Fruit fly (Drosophila melanogaster) whole organism, embryonic: Measurements from ENCODE around the gene CG4115.

Experiments
- B-H2 ChIP-seq: fragments of 200-800 bp; sonication (Bioruptor generic); optimal IDR thresholded peaks from 2 replicates; lab custom pipeline; 2018; ENCODE audit warnings: missing biosample characterization, mild to moderate bottlenecking, missing genetic modification characterization
- BtbVII ChIP-seq: fragments of 200-800 bp; sonication (Bioruptor generic); optimal IDR thresholded peaks from 3 replicates; lab custom pipeline; 2017; ENCODE audit warnings: missing biosample characterization, mild to moderate bottlenecking, missing genetic modification characterization
- CG1024 ChIP-seq: fragments of 200-800 bp; sonication (Bioruptor generic); IDR thresholded peaks from 2 replicates; pipeline ENCODE4 v1.3.6; 2022; ENCODE audit warnings: missing biosample characterization, missing genetic modification characterization
- CG10274 ChIP-seq: fragments of 200-800 bp; sonication (Bioruptor generic); optimal IDR thresholded peaks from 3 replicates; lab custom pipeline; 2017; ENCODE audit warnings: missing biosample characterization, mild to moderate bottlenecking, missing genetic modification characterization
- CG10431 ChIP-seq: fragments of 200-800 bp; sonication (Bioruptor generic); optimal IDR thresholded peaks from 3 replicates; lab custom pipeline; 2018; ENCODE audit warnings: missing biosample characterization, mild to moderate bottlenecking, missing genetic modification characterization
- CG10979 ChIP-seq: fragments of 200-800 bp; sonication (Bioruptor generic); optimal IDR thresholded peaks from 2 replicates; lab custom pipeline; 2018; ENCODE audit warnings: missing biosample characterization, mild to moderate bottlenecking, missing genetic modification characterization, moderate library complexity
- CG12071 ChIP-seq: fragments of 200-800 bp; sonication (Bioruptor generic); optimal IDR thresholded peaks from 3 replicates; lab custom pipeline; 2018; ENCODE audit warnings: missing biosample characterization, mild to moderate bottlenecking, missing genetic modification characterization
- CG12299 ChIP-seq: fragments of 200-800 bp; sonication (Bioruptor generic); optimal IDR thresholded peaks from 2 replicates; lab custom pipeline; 2018; ENCODE audit warnings: missing biosample characterization, mild to moderate bottlenecking, missing genetic modification characterization
- CG13123 ChIP-seq: fragments of 200-800 bp; sonication (Bioruptor generic); optimal IDR thresholded peaks from 2 replicates; lab custom pipeline; 2016; ENCODE audit warnings: missing biosample characterization, missing genetic modification characterization
- CG14860 ChIP-seq: fragments of 200-800 bp; sonication (Bioruptor generic); IDR thresholded peaks from 3 replicates; pipeline ENCODE4 v1.3.6; 2022; ENCODE audit warnings: missing biosample characterization, missing genetic modification characterization; ENCODE audit not compliant: partially characterized antibody
- CG15269 ChIP-seq: fragments of 200-800 bp; sonication (Bioruptor generic); optimal IDR thresholded peaks from 2 replicates; lab custom pipeline; 2018; ENCODE audit warnings: missing biosample characterization, mild to moderate bottlenecking, missing genetic modification characterization, moderate library complexity
- CG18599 ChIP-seq: fragments of 200-800 bp; sonication (Bioruptor generic); optimal IDR thresholded peaks from 3 replicates; lab custom pipeline; 2017; ENCODE audit warnings: missing biosample characterization, missing genetic modification characterization, mild to moderate bottlenecking, moderate library complexity, missing genetic modification reagents
- CG34422 ChIP-seq: fragments of 200-800 bp; sonication (Bioruptor generic); IDR thresholded peaks from 3 replicates; pipeline ENCODE4 v1.3.6; 2022; ENCODE audit warnings: missing biosample characterization, missing genetic modification characterization
- CG3838 ChIP-seq: fragments of 200-800 bp; sonication (Bioruptor generic); optimal IDR thresholded peaks from 3 replicates; lab custom pipeline; 2016; ENCODE audit warnings: missing biosample characterization, missing genetic modification characterization
- CG3847 ChIP-seq: fragments of 200-800 bp; sonication (Bioruptor generic); IDR thresholded peaks from 2 replicates; pipeline ENCODE4 v1.3.6; 2022; ENCODE audit warnings: missing biosample characterization, missing genetic modification characterization
- CG4617 ChIP-seq: fragments of 200-800 bp; sonication (Bioruptor generic); optimal IDR thresholded peaks from 3 replicates; lab custom pipeline; 2016; ENCODE audit warnings: missing biosample characterization, missing genetic modification characterization, borderline replicate concordance
- CG6854 ChIP-seq: fragments of 200-800 bp; sonication (Bioruptor generic); optimal IDR thresholded peaks from 3 replicates; lab custom pipeline; 2017; ENCODE audit warnings: missing biosample characterization, mild to moderate bottlenecking, missing genetic modification characterization
- CG7271 ChIP-seq: fragments of 200-800 bp; sonication (Bioruptor generic); optimal IDR thresholded peaks from 2 replicates; lab custom pipeline; 2018; ENCODE audit warnings: missing biosample characterization, mild to moderate bottlenecking, missing genetic modification characterization, moderate library complexity
- CG7357 ChIP-seq: fragments of 200-800 bp; sonication (Bioruptor generic); IDR thresholded peaks from 3 replicates; pipeline ENCODE4 v1.3.6; 2022; ENCODE audit warnings: missing biosample characterization, missing genetic modification characterization
- CG7372 ChIP-seq: fragments of 200-800 bp; sonication (Bioruptor generic); IDR thresholded peaks from 2 replicates; pipeline ENCODE4 v1.3.6; 2022; ENCODE audit warnings: missing biosample characterization, missing genetic modification characterization
- CG7963 ChIP-seq: fragments of 200-800 bp; sonication (Bioruptor generic); IDR thresholded peaks from 3 replicates; pipeline ENCODE4 v1.3.6; 2022; ENCODE audit warnings: missing biosample characterization, missing genetic modification characterization; ENCODE audit not compliant: partially characterized antibody
- CG8089 ChIP-seq: fragments of 200-800 bp; sonication (Bioruptor generic); optimal IDR thresholded peaks from 3 replicates; lab custom pipeline; 2016; ENCODE audit warnings: missing biosample characterization, missing genetic modification characterization
- CG9797 ChIP-seq: fragments of 200-800 bp; sonication (Bioruptor generic); optimal IDR thresholded peaks from 3 replicates; lab custom pipeline; 2018; ENCODE audit warnings: missing biosample characterization, mild to moderate bottlenecking, missing genetic modification characterization
- CG9932 ChIP-seq: fragments of 200-800 bp; sonication (Bioruptor generic); IDR thresholded peaks from 2 replicates; pipeline ENCODE4 v1.3.6; 2022; ENCODE audit warnings: missing biosample characterization, missing genetic modification characterization
- CTCF ChIP-seq: fragments of 200-800 bp; sonication (Bioruptor generic); optimal IDR thresholded peaks from 2 replicates; lab custom pipeline; 2017; ENCODE audit warnings: missing biosample characterization, mild to moderate bottlenecking, missing genetic modification characterization, moderate library complexity
- Dll ChIP-seq: fragments of 200-800 bp; sonication (Bioruptor generic); IDR thresholded peaks from 4 replicates; pipeline ENCODE4 v1.3.6; 2022; ENCODE audit warnings: missing biosample characterization, missing genetic modification characterization; ENCODE audit not compliant: partially characterized antibody
- Drgx ChIP-seq: fragments of 200-800 bp; sonication (Bioruptor generic); IDR thresholded peaks from 2 replicates; pipeline ENCODE4 v1.3.6; 2022; ENCODE audit warnings: missing biosample characterization, missing genetic modification characterization
- Ets97D ChIP-seq: fragments of 200-800 bp; sonication (Bioruptor generic); optimal IDR thresholded peaks from 3 replicates; lab custom pipeline; 2016; ENCODE audit warnings: missing biosample characterization, missing genetic modification characterization
- H15 ChIP-seq: fragments of 200-800 bp; sonication (Bioruptor generic); IDR thresholded peaks from 3 replicates; pipeline ENCODE4 v1.3.6; 2022; ENCODE audit warnings: missing biosample characterization, missing genetic modification characterization
- Jarid2 ChIP-seq: fragments of 200-800 bp; sonication (Bioruptor generic); optimal IDR thresholded peaks from 3 replicates; lab custom pipeline; 2017; ENCODE audit warnings: mild to moderate bottlenecking, missing biosample characterization, missing genetic modification reagents, missing genetic modification characterization
- Lpt ChIP-seq: fragments of >200 bp; optimal IDR thresholded peaks from 2 replicates; lab custom pipeline; 2018; ENCODE audit warnings: missing biosample characterization, missing genetic modification characterization
- Meics ChIP-seq: fragments of 200-800 bp; sonication (Bioruptor generic); optimal IDR thresholded peaks from 2 replicates; lab custom pipeline; 2017; ENCODE audit warnings: missing biosample characterization, mild to moderate bottlenecking, missing genetic modification characterization
- Mes4 ChIP-seq: fragments of 200-800 bp; sonication (Bioruptor generic); optimal IDR thresholded peaks from 2 replicates; lab custom pipeline; 2016; ENCODE audit warnings: missing biosample characterization, missing genetic modification characterization
- PHDP ChIP-seq: fragments of 200-800 bp; sonication (Bioruptor generic); optimal IDR thresholded peaks from 3 replicates; lab custom pipeline; 2018; ENCODE audit warnings: missing biosample characterization, mild to moderate bottlenecking, missing genetic modification characterization, moderate library complexity
- Ravus ChIP-seq: fragments of 200-800 bp; sonication (Bioruptor generic); IDR thresholded peaks from 2 replicates; pipeline ENCODE4 v1.3.6; 2022; ENCODE audit warnings: missing biosample characterization, missing genetic modification characterization
- cad ChIP-seq: fragments of >200 bp; optimal IDR thresholded peaks from 2 replicates; lab custom pipeline; 2017; ENCODE audit warnings: missing biosample characterization, missing genetic modification characterization
- chm ChIP-seq: fragments of 200-800 bp; sonication (Bioruptor generic); IDR thresholded peaks from 2 replicates; pipeline ENCODE4 v1.3.6; 2022; ENCODE audit warnings: missing biosample characterization, missing genetic modification characterization
- danr ChIP-seq: fragments of 200-800 bp; sonication (Bioruptor generic); IDR thresholded peaks from 2 replicates; pipeline ENCODE4 v1.3.6; 2022; ENCODE audit warnings: missing biosample characterization, missing genetic modification characterization
- dati ChIP-seq: fragments of 200-800 bp; sonication (Bioruptor generic); IDR thresholded peaks from 2 replicates; pipeline ENCODE4 v1.3.6; 2022; ENCODE audit warnings: missing biosample characterization, missing genetic modification characterization
- en ChIP-seq: fragments of 200-800 bp; sonication (Bioruptor generic); optimal IDR thresholded peaks from 2 replicates; lab custom pipeline; 2016; ENCODE audit warnings: missing biosample characterization, missing genetic modification characterization
- esg ChIP-seq: fragments of 200-800 bp; sonication (Bioruptor generic); conservative IDR thresholded peaks from 2 replicates; pipeline ENCODE4 v1.3.6; 2022; ENCODE audit warnings: missing biosample characterization, missing genetic modification characterization
- ewg ChIP-seq: fragments of 200-800 bp; sonication (Bioruptor generic); optimal IDR thresholded peaks from 3 replicates; lab custom pipeline; 2017; ENCODE audit warnings: mild to moderate bottlenecking, missing biosample characterization, missing genetic modification reagents, missing genetic modification characterization
- hkb ChIP-seq, 2 experiments: fragments of 200-800 bp in 1 of 2; fragments of >200 bp in 1 of 2; sonication (Bioruptor generic) in 1 of 2; IDR thresholded peaks in 1 of 2; optimal IDR thresholded peaks in 1 of 2; 2 replicates each; pipeline versions ENCODE4 v1.3.6 to Lab custom; 2017 to 2022; ENCODE audit warnings: missing biosample characterization in 1 of 2, missing genetic modification characterization in 1 of 2
- klu ChIP-seq: fragments of 200-800 bp; sonication (Bioruptor generic); IDR thresholded peaks from 2 replicates; pipeline ENCODE4 v1.3.6; 2022; ENCODE audit warnings: missing biosample characterization, missing genetic modification characterization
- lbe ChIP-seq: fragments of 200-800 bp; sonication (Bioruptor generic); optimal IDR thresholded peaks from 2 replicates; lab custom pipeline; 2016; ENCODE audit warnings: missing biosample characterization, mild to moderate bottlenecking, missing genetic modification characterization
- pb ChIP-seq: fragments of 200-800 bp; sonication (Bioruptor generic); optimal IDR thresholded peaks from 3 replicates; lab custom pipeline; 2016; ENCODE audit warnings: missing biosample characterization, missing genetic modification characterization
- sna ChIP-seq: fragments of 200-800 bp; sonication (Bioruptor generic); IDR thresholded peaks from 2 replicates; pipeline ENCODE4 v1.3.6; 2022; ENCODE audit warnings: missing biosample characterization, missing genetic modification characterization; ENCODE audit not compliant: partially characterized antibody
- sug ChIP-seq: fragments of 200-800 bp; optimal IDR thresholded peaks from 2 replicates; lab custom pipeline; 2019; ENCODE audit warnings: missing biosample characterization, mild to moderate bottlenecking, missing genetic modification characterization, moderate library complexity
- toy ChIP-seq: fragments of 200-800 bp; sonication (Bioruptor generic); IDR thresholded peaks from 2 replicates; pipeline ENCODE4 v1.3.6; 2022; ENCODE audit warnings: missing biosample characterization, missing genetic modification characterization
- tx ChIP-seq: fragments of 200-800 bp; sonication (Bioruptor generic); optimal IDR thresholded peaks from 2 replicates; lab custom pipeline; 2016; ENCODE audit warnings: missing biosample characterization, missing genetic modification characterization

Gene CG4115

dm6 chr3R:12401672-12402296, 42.0 kb downstream of the CG4115 start, which contains the start of gene DNAlig3 (continued):
- TF ChIP-seq pb (GFP tag; lab: Kevin White, UChicago) (no peak), CG8089 (GFP tag; lab: Kevin White, UChicago) (no peak), toy (GFP tag; lab: Robert Waterston, UW) (no peak), CG6854 (GFP tag; lab: Kevin White, UChicago) (no peak), Ets97D (GFP tag; lab: Kevin White, UChicago) (no peak), esg (GFP tag; lab: Robert Waterston, UW) (no peak), Mes4 (GFP tag; lab: Kevin White, UChicago) (no peak), Meics (GFP tag; lab: Kevin White, UChicago) (no peak), tx (no peak), BtbVII (GFP tag; lab: Kevin White, UChicago) (no peak), CG4617 (peak; percentile 2), Dll (GFP tag; lab: Robert Waterston, UW) (peak; percentile 73), CG7357 (GFP tag; lab: Robert Waterston, UW) (no peak), danr (GFP tag; lab: Robert Waterston, UW) (no peak), lbe (GFP tag; lab: Kevin White, UChicago) (no peak), CG15269 (tag; lab: Kevin White, UChicago) (no peak), CG14860 (GFP tag; lab: Robert Waterston, UW) (no peak), CG10431 (no peak), sna (GFP tag; lab: Robert Waterston, UW) (peak; percentile 62), cad (GFP tag; lab: Kevin White, UChicago) (no peak), Ravus (GFP tag; lab: Robert Waterston, UW) (no peak), CG13123 (no peak), CG12071 (GFP tag; lab: Kevin White, UChicago) (peak; percentile 44), CTCF (GFP tag; lab: Kevin White, UChicago) (peak; percentile 45), H15 (GFP tag; lab: Robert Waterston, UW) (no peak), CG3838 (GFP tag; lab: Kevin White, UChicago) (no peak), CG9797 (GFP tag; lab: Kevin White, UChicago) (peak; percentile 17), CG34422 (no peak; the same call in 2 of the 3 replicates), Drgx (GFP tag; lab: Robert Waterston, UW) (peak; percentile 49; the same call in 1 of the 2 replicates), ewg (GFP tag; lab: Kevin White, UChicago) (no peak)

- TF ChIP-seq CG7963 (no peak), en (peak; percentile 94), CG7271 (tag; lab: Kevin White, UChicago) (peak; percentile 98), dati (GFP tag; lab: Robert Waterston, UW) (peak; percentile 90), Lpt (GFP tag; lab: Kevin White, UChicago) (no peak), CG7372 (peak; percentile 97), chm (peak; percentile 100), hkb (optimal IDR thresholded peaks at IDR 0.05; lab: Kevin White, UChicago) (no peak), hkb (GFP tag; IDR thresholded peaks at IDR 0.05; lab: Robert Waterston, UW) (peak; percentile 99), Jarid2 (GFP tag; lab: Kevin White, UChicago) (peak; percentile 79), CG12299 (peak; percentile 98), CG10274 (GFP tag; lab: Kevin White, UChicago) (peak; percentile 95), CG1024 (peak; percentile 97), CG18599 (GFP tag; lab: Kevin White, UChicago) (peak; percentile 99), B-H2 (peak; percentile 98), CG14860 (GFP tag; lab: Robert Waterston, UW) (no peak), CG3847 (GFP tag; lab: Robert Waterston, UW) (peak; percentile 94), CG10431 (peak; percentile 93), sug (tag; lab: Kevin White, UChicago) (peak; percentile 97), CG9932 (no peak; the same call in 1 of the 2 replicates), klu (GFP tag; lab: Robert Waterston, UW) (peak; percentile 86), PHDP (peak; percentile 99), CG10979 (tag; lab: Kevin White, UChicago) (peak; percentile 99)
These were observed 43.1 kb downstream of the CG4115 start for dm6 chr3R:12402935-12403334.
